Fruit fly (Drosophila melanogaster): ENCODE measurements around the gene Dys.

Gene Dys

DNA sequence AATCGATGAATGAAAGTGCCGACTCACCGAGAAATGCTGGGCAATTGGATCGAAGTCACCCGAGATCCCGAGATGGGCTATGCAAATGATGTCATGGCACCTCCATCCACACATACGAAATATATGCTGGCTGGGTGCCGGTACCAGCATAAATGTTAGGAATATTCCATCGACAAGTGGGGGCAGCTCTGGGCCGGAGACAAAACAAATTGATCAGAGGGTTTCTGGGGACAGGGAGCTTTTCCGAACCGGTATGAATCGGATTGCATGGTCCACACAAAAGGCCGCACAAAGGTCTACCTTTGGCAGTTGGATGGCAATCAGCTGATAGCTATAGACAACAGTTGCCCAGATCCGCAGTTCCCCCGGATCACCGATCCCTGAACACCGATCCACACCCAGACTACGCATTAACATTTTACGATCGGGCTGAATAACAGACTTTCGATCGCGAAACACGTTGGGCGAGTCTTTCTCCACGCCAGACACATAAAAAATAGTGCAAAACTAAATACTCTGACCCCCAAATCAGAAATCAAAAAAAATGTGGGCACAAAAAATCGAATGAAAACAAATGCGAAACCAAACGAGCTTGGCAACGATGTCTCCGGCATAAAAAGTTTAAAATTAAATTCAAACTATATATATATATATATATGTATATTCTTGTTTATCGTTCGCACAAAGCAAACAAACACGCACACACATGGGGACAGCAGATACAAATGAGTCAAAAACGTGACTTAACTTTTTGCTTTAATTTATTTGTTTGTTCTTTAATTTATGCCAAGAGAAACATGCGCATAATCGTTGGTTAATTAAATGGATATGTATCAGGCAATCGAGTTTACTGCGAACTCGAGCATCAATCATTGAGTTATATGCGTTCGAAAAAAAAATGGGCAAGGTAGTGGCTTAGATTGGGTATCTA is 164.7 kb downstream of the Dys start:
- TF ChIP-seq CTCF (optimal IDR thresholded peaks at IDR 0.05), result no peak
- no peak for TF ChIP-seq CG8478 (optimal IDR thresholded peaks at IDR 0.05)

DNA sequence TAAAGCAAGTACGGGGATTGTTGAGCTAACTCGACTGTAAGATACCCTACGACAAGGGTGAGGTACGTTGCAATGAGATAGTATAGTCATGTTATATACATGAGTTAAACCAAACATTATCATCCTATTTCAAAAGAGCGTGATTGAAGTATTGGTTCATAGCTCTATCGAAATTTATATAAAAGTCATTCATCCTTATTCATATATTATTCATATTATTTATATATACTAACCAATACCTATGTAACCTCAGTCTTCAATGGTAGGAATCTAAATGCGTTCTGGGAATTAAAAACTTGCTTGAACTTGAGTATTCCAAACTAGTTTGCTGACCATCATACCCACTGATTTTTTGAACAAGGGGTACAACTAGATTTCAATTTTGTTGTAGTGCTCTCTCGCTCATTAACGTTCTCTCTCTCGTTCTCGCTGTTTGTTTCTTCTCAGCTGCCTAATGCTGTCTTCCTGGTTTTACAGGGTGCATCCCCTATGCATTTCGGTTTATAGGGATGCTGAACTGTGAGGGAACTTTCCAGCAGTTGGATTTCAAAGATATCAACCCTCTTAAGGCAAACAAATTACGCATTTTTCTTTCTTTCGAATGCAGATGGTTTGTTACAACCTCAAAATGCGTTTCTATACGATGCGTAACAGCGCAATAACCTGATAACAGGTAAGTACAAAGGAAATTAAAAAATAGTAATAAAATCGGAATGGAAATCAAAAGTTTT is 167.1 kb downstream of the Dys start:
- TF ChIP-seq CTCF (optimal IDR thresholded peaks at IDR 0.05) (no peak), CG8478 (optimal IDR thresholded peaks at IDR 0.05) (no peak)

DNA sequence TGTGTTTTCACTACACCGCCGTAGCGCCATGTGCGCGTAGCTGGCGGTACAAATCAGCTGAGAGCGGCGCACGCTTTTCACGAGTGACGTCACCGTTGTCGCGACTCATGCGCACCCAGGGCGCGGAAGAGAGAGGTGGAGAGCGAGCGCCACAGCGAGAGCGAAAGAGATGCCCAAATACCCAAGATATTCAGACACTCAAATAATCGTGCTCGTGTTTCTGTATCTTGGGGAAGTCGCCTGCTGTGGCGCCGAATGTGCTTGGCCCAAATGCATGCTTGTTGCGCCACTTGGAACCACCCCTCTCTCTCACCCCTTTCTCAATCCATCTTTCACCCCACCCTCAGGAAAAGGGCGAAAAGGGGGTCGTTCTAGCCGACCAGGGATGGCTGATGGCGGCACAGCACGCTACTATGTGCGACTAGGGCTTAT is 171.8 kb downstream of the Dys start, which contains the start of gene CG6231:
TSS of gene CG6231 (minus strand) at position 34 of the 432 bp plus-strand sequence.
- TF ChIP-seq CG8478 (optimal IDR thresholded peaks at IDR 0.05) (no peak), CTCF (optimal IDR thresholded peaks at IDR 0.05) (no peak)

DNA sequence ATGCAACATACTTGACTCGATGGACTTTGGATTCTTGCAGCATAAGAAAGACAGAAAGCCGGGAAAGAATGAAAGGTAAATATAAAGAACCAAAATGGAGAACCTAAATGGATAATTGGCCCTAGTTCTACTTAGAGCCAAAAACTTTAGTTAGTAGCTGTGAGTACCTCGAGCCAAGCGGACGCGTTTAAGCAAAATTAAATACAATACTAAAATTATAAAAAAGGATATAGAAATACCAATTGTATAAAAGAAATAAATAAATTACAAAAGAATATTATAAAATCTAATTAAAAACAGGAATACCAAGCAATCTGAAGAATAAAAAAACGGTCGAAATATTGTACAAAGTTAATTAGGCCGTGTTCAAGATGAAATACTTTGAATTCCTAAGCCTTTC is 173.8 kb downstream of the Dys start, which contains the start of gene CG34138:
TSS of gene CG34138 (plus strand) at position 301 of the 400 bp plus-strand sequence.
- TF ChIP-seq CG8478 (optimal IDR thresholded peaks at IDR 0.05) (no peak), CTCF (optimal IDR thresholded peaks at IDR 0.05) (no peak)

DNA sequence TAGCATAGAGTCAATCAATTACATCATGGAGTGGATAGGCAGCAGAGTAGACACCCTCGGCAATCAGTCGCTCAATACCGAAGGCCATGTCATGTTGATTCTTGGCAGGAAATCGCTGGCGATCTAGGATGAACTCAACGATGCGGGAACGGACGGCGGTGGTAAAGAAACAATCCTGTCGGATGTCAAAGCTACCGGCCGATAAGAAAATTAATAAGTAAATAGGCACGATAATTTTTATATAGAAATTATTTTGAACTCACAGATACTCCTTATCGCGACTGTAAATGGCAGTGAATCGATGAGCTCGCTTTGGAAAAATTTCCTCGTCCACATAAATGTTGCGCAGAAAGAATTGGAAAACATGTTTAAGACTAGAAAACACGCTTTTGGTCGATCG is 177.1 kb downstream of the Dys start:
- TF ChIP-seq CG8478 (optimal IDR thresholded peaks at IDR 0.05) (no peak), CTCF (optimal IDR thresholded peaks at IDR 0.05) (no peak)

DNA sequence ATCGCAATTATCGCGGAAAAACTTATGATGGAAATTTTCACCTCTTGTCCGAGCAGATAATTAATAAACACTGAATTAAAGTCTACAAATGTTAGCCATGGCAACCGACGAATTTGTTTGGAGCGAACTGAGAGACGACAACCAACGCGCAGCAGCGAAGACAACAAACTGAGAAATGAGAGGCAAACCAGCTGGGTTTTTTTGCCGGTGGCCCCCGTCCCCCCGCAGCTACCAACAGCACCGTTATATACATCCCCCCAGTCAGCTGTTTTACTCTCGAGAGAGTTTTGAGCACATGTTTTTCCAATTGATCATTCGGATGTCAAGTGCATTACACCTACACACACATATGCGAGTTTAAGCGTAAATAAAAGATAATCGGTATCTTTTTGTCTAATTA is 180.2 kb downstream of the Dys start:
- TF ChIP-seq CG8478 (optimal IDR thresholded peaks at IDR 0.05) (no peak), CTCF (optimal IDR thresholded peaks at IDR 0.05) (no peak)

DNA sequence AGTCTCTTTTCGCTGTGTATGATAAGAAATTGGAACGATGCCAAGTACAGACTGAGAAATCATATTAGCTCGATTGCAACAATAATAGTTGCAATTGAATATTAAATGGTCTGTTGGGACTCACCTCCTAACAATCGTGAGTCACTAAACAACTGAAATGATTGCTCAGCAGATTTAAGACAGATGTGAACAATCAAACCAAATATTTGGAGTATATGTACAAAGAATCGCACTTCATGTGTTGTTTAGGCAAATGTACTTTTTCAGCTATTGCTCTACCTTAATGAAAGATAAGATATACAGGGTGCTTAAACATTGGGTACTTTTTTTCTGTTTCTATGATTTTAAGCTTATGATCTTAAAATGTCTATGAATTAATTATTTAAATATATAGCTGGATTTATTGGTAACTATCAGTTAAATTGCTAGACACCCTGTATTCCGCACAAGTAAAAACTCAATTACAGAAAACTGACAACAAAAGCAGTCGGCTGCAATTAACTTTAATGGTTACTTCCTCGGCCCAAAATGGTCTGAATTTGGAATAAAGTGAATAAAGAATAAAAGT is 180.7 kb downstream of the Dys start:
- TF ChIP-seq CG8478 (optimal IDR thresholded peaks at IDR 0.05), result no peak
- TF ChIP-seq CTCF (optimal IDR thresholded peaks at IDR 0.05), result no peak

DNA sequence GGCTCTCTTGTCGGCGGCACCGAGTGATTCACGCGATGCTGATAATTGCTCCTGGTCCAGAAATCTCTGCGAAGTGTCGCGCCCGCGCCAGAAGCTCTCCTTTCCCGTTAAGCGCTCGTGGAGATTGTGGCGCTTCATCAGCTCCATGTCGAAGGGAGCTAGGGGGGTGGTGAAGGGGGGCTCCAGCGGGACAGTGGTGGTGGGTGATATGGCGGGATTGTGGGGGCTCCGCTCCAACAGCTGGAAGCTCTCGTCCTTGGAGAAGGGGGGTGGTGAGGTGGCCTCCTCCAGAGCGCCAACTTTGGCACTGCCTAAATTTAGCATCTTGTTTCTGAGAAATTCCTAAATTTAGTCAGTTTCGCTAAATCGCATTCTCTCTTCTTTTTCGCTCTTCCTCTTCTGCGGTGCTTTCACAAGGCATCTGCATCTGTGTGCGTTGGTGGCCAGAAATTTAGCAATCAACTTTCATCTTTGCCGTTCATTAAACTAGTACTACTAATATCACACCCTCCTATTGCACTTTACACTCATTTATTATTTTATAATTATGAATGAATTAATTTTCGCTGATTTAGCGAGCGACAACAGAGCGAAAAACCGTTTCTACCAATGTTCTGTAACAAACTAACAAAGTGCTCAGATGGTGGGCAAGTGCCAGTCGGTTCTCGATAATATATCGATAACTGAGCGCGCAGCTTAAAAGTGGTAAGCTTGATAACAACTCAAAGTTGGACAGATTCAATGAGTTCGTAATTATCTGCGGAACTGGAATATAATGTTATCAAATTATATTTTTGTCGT is 181.4 kb downstream of the Dys start, which contains the start of gene subdued:
TSS of gene subdued (minus strand) at position 631 of the 801 bp plus-strand sequence.
- TF ChIP-seq CTCF (optimal IDR thresholded peaks at IDR 0.05), result no peak
- TF ChIP-seq CG8478 (optimal IDR thresholded peaks at IDR 0.05), result no peak

DNA sequence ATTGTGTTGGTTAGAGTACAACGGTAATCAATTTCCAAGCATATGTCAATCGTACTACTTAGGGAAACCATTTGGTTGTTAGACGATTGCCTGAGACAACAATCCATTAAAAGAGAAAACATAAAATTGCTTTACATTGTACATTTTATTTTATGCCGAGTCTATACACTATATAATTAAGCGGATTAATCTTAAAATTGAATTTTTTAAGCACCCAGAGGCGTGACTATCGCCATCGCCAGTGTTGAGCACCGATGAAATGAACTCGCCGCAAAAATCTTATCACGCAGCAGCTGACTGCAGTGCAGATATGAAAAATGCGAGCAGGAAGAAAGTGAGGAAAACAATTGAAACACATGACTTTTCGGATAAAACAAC is 182.0 kb downstream of the Dys start:
- no peak for TF ChIP-seq CTCF (optimal IDR thresholded peaks at IDR 0.05)
- no peak for TF ChIP-seq CG8478 (optimal IDR thresholded peaks at IDR 0.05)

DNA sequence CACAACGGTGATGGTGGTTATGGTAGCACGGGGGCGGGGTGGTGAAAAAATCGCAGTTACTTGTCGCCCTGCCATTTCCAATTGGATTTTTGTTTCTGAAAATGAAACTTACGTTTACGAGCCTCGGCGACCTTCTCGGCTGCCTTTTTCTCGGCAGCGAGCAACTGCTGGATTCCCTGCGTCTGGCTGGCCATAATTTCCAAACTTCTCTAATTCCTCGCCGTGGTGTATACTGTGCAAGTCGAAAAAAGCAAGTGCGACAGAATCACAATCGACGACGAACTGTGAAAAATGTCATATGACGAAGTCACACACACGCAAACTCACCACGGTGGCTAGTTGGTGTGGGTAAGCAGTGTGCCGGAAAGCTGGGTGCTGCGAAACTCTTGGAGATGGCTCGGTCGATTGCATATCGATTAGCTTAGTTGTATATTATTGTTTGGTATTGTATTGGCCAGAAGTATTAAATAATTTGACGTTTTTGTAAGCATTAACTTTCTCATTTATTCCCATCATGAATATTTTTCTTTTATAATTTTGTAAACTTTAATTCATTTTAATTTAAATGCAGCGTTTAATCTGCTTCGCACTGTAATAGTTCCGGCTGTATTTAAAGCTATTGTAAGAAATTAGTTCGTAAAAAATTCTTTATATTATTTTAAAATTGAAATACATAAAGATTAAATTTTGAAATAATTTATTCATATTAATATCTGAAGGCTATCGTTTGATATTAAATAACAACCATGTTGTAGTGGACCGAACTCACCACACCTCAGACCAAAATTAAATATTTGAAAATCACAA is 183.4 kb downstream of the Dys start, which contains the start of gene Vha13:
TSS of gene Vha13 (minus strand) at position 293 of the 807 bp plus-strand sequence.
- TF ChIP-seq CTCF (optimal IDR thresholded peaks at IDR 0.05) (no peak), CG8478 (optimal IDR thresholded peaks at IDR 0.05) (no peak)

DNA sequence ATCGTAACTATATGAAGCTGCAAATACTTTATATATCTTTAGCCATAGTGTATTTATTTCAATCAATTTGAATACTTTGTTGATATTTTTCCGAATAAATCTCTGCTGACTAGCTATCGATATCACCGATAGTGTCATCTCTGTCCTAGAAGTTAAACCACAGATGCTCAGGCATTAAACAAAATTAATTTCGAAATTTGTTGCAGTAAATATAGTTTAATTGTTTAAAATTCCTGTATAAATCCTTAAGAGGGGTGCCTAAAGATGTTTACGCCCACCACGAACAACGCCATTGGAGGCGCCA is 184.0 kb downstream of the Dys start, which contains the start of gene Nup58:
TSS of gene Nup58 (plus strand) at position 126 of the 304 bp plus-strand sequence.
- TF ChIP-seq CG8478 (optimal IDR thresholded peaks at IDR 0.05) (no peak), CTCF (optimal IDR thresholded peaks at IDR 0.05) (no peak)

Data from S2 (cell line).